Worm (Caenorhabditis elegans): ENCODE data around the gene M03C11.9.

Gene M03C11.9

ce11 chrIII:10407198-10407663 lies 15.7 kb upstream of the M03C11.9 start, which contains the start of gene hat-1 (continued):
- TF ChIP-seq nhr-76 (tag; optimal IDR thresholded peaks at IDR 0.05) = no peak
- TF ChIP-seq unc-39 (tag; optimal IDR thresholded peaks at IDR 0.05) = no peak
- TF ChIP-seq lin-15B (tag; optimal IDR thresholded peaks at IDR 0.05) = peak; percentile 75
- TF ChIP-seq T20F7.1 (GFP tag; optimal IDR thresholded peaks at IDR 0.05) = no peak
- no peak for TF ChIP-seq nhr-111 (GFP tag; optimal IDR thresholded peaks at IDR 0.05)
- TF ChIP-seq nhr-25 (tag; optimal IDR thresholded peaks at IDR 0.05; ENCODE audit: borderline replicate concordance, insufficient read depth) = peak; percentile 89
- peak; percentile 89 for TF ChIP-seq spr-1 (tag; optimal IDR thresholded peaks at IDR 0.05)
- TF ChIP-seq fos-1 (tag; optimal IDR thresholded peaks at IDR 0.05) = no peak
- TF ChIP-seq nhr-28 (tag; optimal IDR thresholded peaks at IDR 0.05) = peak; percentile 53
- peak in 1 of 2 experiments; percentile 39 for TF ChIP-seq unc-62 (GFP tag; optimal IDR thresholded peaks at IDR 0.05 in 1 of 2)
- no peak for TF ChIP-seq unc-62 (tag; optimal IDR thresholded peaks at IDR 0.05)
- no peak for TF ChIP-seq madf-5 (GFP tag; IDR thresholded peaks at IDR 0.05)
- TF ChIP-seq skn-1 (tag; optimal IDR thresholded peaks at IDR 0.05) = no peak
- peak; percentile 94 for TF ChIP-seq lin-13 (GFP tag; optimal IDR thresholded peaks at IDR 0.05)
- TF ChIP-seq lin-1 (GFP tag; IDR thresholded peaks at IDR 0.05) = peak; percentile 76; the same call in 1 of the 2 replicates
- TF ChIP-seq egl-27 (tag; optimal IDR thresholded peaks at IDR 0.05) = no peak
- no peak for TF ChIP-seq cey-2 (tag; optimal IDR thresholded peaks at IDR 0.05; ENCODE audit: borderline replicate concordance, insufficient read depth)
- TF ChIP-seq sdz-12 (GFP tag; optimal IDR thresholded peaks at IDR 0.05) = no peak
- no peak for TF ChIP-seq ama-1 (optimal IDR thresholded peaks at IDR 0.05)
- peak; percentile 78 for TF ChIP-seq ceh-44 (GFP tag; IDR thresholded peaks at IDR 0.05)
- peak; percentile 87 for TF ChIP-seq set-16 (GFP tag; IDR thresholded peaks at IDR 0.05)
- TF ChIP-seq aha-1 (tag) = peak; percentile 99
- TF ChIP-seq Y75B8A.6 (GFP tag; IDR thresholded peaks at IDR 0.05) = no peak
- peak; percentile 88 for TF ChIP-seq lin-29 (GFP tag; IDR thresholded peaks at IDR 0.05)
- peak; percentile 64 for TF ChIP-seq php-3 (GFP tag; IDR thresholded peaks at IDR 0.05)
- no peak for TF ChIP-seq ceh-82 (tag; optimal IDR thresholded peaks at IDR 0.05)
- TF ChIP-seq egl-43 (GFP tag; IDR thresholded peaks at IDR 0.05) = peak; percentile 93
- peak; percentile 96 for TF ChIP-seq ctbp-1 (GFP tag; IDR thresholded peaks at IDR 0.05)
- peak; percentile 93 for TF ChIP-seq nhr-11 (tag; optimal IDR thresholded peaks at IDR 0.05)
- TF ChIP-seq pha-4 (GFP tag; IDR thresholded peaks at IDR 0.05) = peak; percentile 74; the same call in 1 of the 2 replicates
- TF ChIP-seq pha-4 (tag; optimal IDR thresholded peaks at IDR 0.05) = no peak
- no peak for TF ChIP-seq aly-2 (tag; optimal IDR thresholded peaks at IDR 0.05)
- TF ChIP-seq lim-7 (GFP tag; IDR thresholded peaks at IDR 0.05) = no peak
- TF ChIP-seq nhr-42 (GFP tag; IDR thresholded peaks at IDR 0.05) = peak; percentile 93
- TF ChIP-seq arid-1 (GFP tag; conservative IDR thresholded peaks at IDR 0.05) = peak; percentile 94
- TF ChIP-seq jun-1 (tag; optimal IDR thresholded peaks at IDR 0.05) = peak; percentile 57
- peak in 1 of 2 experiments; percentile 40 for TF ChIP-seq ZK546.5 (tag; optimal IDR thresholded peaks at IDR 0.05)
- peak; percentile 93 for TF ChIP-seq dmd-6 (GFP tag; IDR thresholded peaks at IDR 0.05)
- peak; percentile 89 for TF ChIP-seq duxl-1 (tag; optimal IDR thresholded peaks at IDR 0.05; ENCODE audit: poor library complexity)
- TF ChIP-seq dmd-9 (GFP tag; IDR thresholded peaks at IDR 0.05) = peak; percentile 94
- TF ChIP-seq mxl-2 (GFP tag; conservative IDR thresholded peaks at IDR 0.05) = no peak
- TF ChIP-seq daf-12 (tag; optimal IDR thresholded peaks at IDR 0.05) = no peak
- no peak for TF ChIP-seq ces-1 (GFP tag; optimal IDR thresholded peaks at IDR 0.05)
- TF ChIP-seq madf-9 (GFP tag; conservative IDR thresholded peaks at IDR 0.05) = peak; percentile 77; the same call in 1 of the 2 replicates
- peak; percentile 86 for TF ChIP-seq nhr-48 (tag; optimal IDR thresholded peaks at IDR 0.05)
- no peak for TF ChIP-seq dmd-8 (GFP tag; IDR thresholded peaks at IDR 0.05)
- TF ChIP-seq daf-16 (GFP tag; optimal IDR thresholded peaks at IDR 0.05) = peak in 1 of 2 experiments; percentile 92
- TF ChIP-seq daf-16 (tag; optimal IDR thresholded peaks at IDR 0.05) = peak; percentile 66
- no peak for TF ChIP-seq ceh-62 (tag; optimal IDR thresholded peaks at IDR 0.05)
- peak; percentile 98 for TF ChIP-seq dve-1 (tag; optimal IDR thresholded peaks at IDR 0.05; ENCODE audit: insufficient read depth)
- TF ChIP-seq mxl-3 (GFP tag; optimal IDR thresholded peaks at IDR 0.05) = peak; percentile 87
- peak; percentile 93 for TF ChIP-seq saeg-2 (GFP tag; IDR thresholded peaks at IDR 0.05)
